Worm (Caenorhabditis elegans) whole organism, mixed stage, embryonic: Measurements from ENCODE around the gene str-253.
"Not testable (repeated sequence)": the region's sequence is repeated elsewhere in the genome, so short reads cannot be mapped to it uniquely, and the experiment has no call there.

Experiments
- M03D4.4 ChIP-seq: sonication (generic microtip); optimal IDR thresholded peaks from 2 replicates; lab custom pipeline; 2017; ENCODE audit warnings: mild to moderate bottlenecking, missing genetic modification characterization, missing compliant biosample characterization
- blmp-1 ChIP-seq: fragments of 150-350 bp; optimal IDR thresholded peaks from 2 replicates; lab custom pipeline; 2014; ENCODE audit warnings: missing biosample characterization, missing genetic modification characterization
- ceh-39 ChIP-seq: fragments of 150-350 bp; optimal IDR thresholded peaks from 2 replicates; lab custom pipeline; 2014; ENCODE audit warnings: missing biosample characterization, missing genetic modification characterization
- ceh-43 ChIP-seq: fragments of 200-800 bp; sonication (Bioruptor generic); optimal IDR thresholded peaks from 2 replicates; lab custom pipeline; 2018; ENCODE audit warnings: mild to moderate bottlenecking, missing genetic modification characterization, moderate library complexity, missing compliant biosample characterization
- ceh-83 ChIP-seq: fragments of 200-800 bp; sonication (Bioruptor generic); optimal IDR thresholded peaks from 2 replicates; lab custom pipeline; 2018; ENCODE audit warnings: mild to moderate bottlenecking, missing genetic modification characterization, missing compliant biosample characterization
- ces-1 ChIP-seq: fragments of 150-350 bp; optimal IDR thresholded peaks from 2 replicates; lab custom pipeline; 2014; ENCODE audit warnings: missing biosample characterization, missing genetic modification reagents, missing genetic modification characterization
- cnd-1 ChIP-seq: fragments of 200-800 bp; sonication (Bioruptor generic); optimal IDR thresholded peaks from 2 replicates; lab custom pipeline; 2018; ENCODE audit warnings: mild to moderate bottlenecking, missing genetic modification characterization, missing compliant biosample characterization
- drap-1 ChIP-seq: fragments of 200-800 bp; sonication (Bioruptor generic); optimal IDR thresholded peaks from 3 replicates; lab custom pipeline; 2018; ENCODE audit warnings: mild to moderate bottlenecking, missing genetic modification characterization, missing compliant biosample characterization
- elt-1 ChIP-seq: sonication (generic microtip); optimal IDR thresholded peaks from 2 replicates; lab custom pipeline; 2017; ENCODE audit warnings: missing genetic modification characterization, mild to moderate bottlenecking, missing compliant biosample characterization, antibody characterized with exemption, moderate library complexity, borderline replicate concordance; ENCODE audit not compliant: insufficient read depth
- elt-3 ChIP-seq: fragments of 150-350 bp; optimal IDR thresholded peaks from 2 replicates; lab custom pipeline; 2014; ENCODE audit warnings: missing biosample characterization, missing genetic modification characterization
- flh-1 ChIP-seq: fragments of 200-800 bp; sonication (Bioruptor generic); optimal IDR thresholded peaks from 2 replicates; lab custom pipeline; 2018; ENCODE audit warnings: mild to moderate bottlenecking, missing genetic modification characterization, moderate library complexity, missing compliant biosample characterization
- hlh-1 ChIP-seq: fragments of 150-350 bp; optimal IDR thresholded peaks from 2 replicates; lab custom pipeline; 2014; ENCODE audit warnings: missing biosample characterization, missing genetic modification reagents, missing genetic modification characterization
- lin-13 ChIP-seq: fragments of 150-350 bp; optimal IDR thresholded peaks from 2 replicates; lab custom pipeline; 2014; ENCODE audit warnings: missing biosample characterization, missing genetic modification characterization
- lin-32 ChIP-seq: fragments of 200-800 bp; sonication (Bioruptor generic); optimal IDR thresholded peaks from 2 replicates; lab custom pipeline; 2018; ENCODE audit warnings: mild to moderate bottlenecking, missing genetic modification characterization, missing compliant biosample characterization
- lsy-2 ChIP-seq: fragments of 150-350 bp; optimal IDR thresholded peaks from 2 replicates; lab custom pipeline; 2014; ENCODE audit warnings: missing biosample characterization, missing genetic modification characterization
- mab-5 ChIP-seq: fragments of 150-350 bp; optimal IDR thresholded peaks from 2 replicates; lab custom pipeline; 2014; ENCODE audit warnings: missing biosample characterization, missing genetic modification characterization
- nhr-12 ChIP-seq: fragments of 150-350 bp; optimal IDR thresholded peaks from 2 replicates; lab custom pipeline; 2014; ENCODE audit warnings: missing biosample characterization, missing genetic modification characterization
- nhr-2 ChIP-seq: fragments of 150-350 bp; optimal IDR thresholded peaks from 2 replicates; lab custom pipeline; 2014; ENCODE audit warnings: missing biosample characterization, missing genetic modification characterization
- nhr-237 ChIP-seq: fragments of 150-350 bp; optimal IDR thresholded peaks from 2 replicates; lab custom pipeline; 2014; ENCODE audit warnings: missing biosample characterization, missing genetic modification characterization
- nhr-28 ChIP-seq: fragments of 150-350 bp; optimal IDR thresholded peaks from 2 replicates; lab custom pipeline; 2014; ENCODE audit warnings: missing biosample characterization, missing genetic modification characterization
- nhr-76 ChIP-seq: sonication (generic microtip); optimal IDR thresholded peaks from 2 replicates; lab custom pipeline; 2017; ENCODE audit warnings: missing biosample characterization, missing genetic modification characterization
- pha-4 ChIP-seq: fragments of 150-350 bp; optimal IDR thresholded peaks from 2 replicates; lab custom pipeline; 2018; ENCODE audit warnings: missing biosample characterization, missing genetic modification reagents, missing genetic modification characterization
- sem-2 ChIP-seq: fragments of 200-800 bp; sonication (Bioruptor generic); optimal IDR thresholded peaks from 2 replicates; lab custom pipeline; 2018; ENCODE audit warnings: mild to moderate bottlenecking, missing genetic modification characterization, missing compliant biosample characterization
- snpc-4 ChIP-seq: fragments of 150-350 bp; optimal IDR thresholded peaks from 2 replicates; lab custom pipeline; 2014; ENCODE audit warnings: missing biosample characterization, missing genetic modification characterization
- sptf-1 ChIP-seq: sonication (generic microtip); optimal IDR thresholded peaks from 2 replicates; lab custom pipeline; 2017; ENCODE audit warnings: mild to moderate bottlenecking, missing genetic modification characterization, moderate library complexity, missing compliant biosample characterization
- tbx-8 ChIP-seq: fragments of 200-800 bp; sonication (Bioruptor generic); optimal IDR thresholded peaks from 2 replicates; lab custom pipeline; 2018; ENCODE audit warnings: mild to moderate bottlenecking, missing genetic modification characterization, moderate library complexity, missing compliant biosample characterization
- unc-120 ChIP-seq: sonication (generic microtip); optimal IDR thresholded peaks from 2 replicates; lab custom pipeline; 2017; ENCODE audit warnings: missing genetic modification characterization, missing compliant biosample characterization; ENCODE audit not compliant: poor library complexity, severe bottlenecking
- unc-39 ChIP-seq: fragments of 150-350 bp; optimal IDR thresholded peaks from 2 replicates; lab custom pipeline; 2014; ENCODE audit warnings: missing biosample characterization, missing genetic modification characterization
- zip-8 ChIP-seq: fragments of 150-350 bp; optimal IDR thresholded peaks from 2 replicates; lab custom pipeline; 2014; ENCODE audit warnings: missing biosample characterization, missing genetic modification characterization
- ztf-11 ChIP-seq: fragments of 150-350 bp; optimal IDR thresholded peaks from 2 replicates; lab custom pipeline; 2014; ENCODE audit warnings: missing biosample characterization, missing genetic modification characterization

Gene str-253

ce11 chrV:2264455-2264854 is 10.1 kb upstream of the str-253 start, which contains the start of gene nhr-183:
nhr-183 (minus strand) TSS chrV:2264634.
- TF ChIP-seq mab-5 (tag; lab: Kevin White, UChicago) (no peak), ceh-39 (tag; lab: Kevin White, UChicago) (no peak), flh-1 (GFP tag; lab: Kevin White, UChicago) (no peak), zip-8 (tag; lab: Kevin White, UChicago) (no peak), blmp-1 (no peak), nhr-28 (tag; lab: Kevin White, UChicago) (no peak), drap-1 (GFP tag; lab: Kevin White, UChicago) (no peak), nhr-76 (tag; lab: Kevin White, UChicago) (no peak), snpc-4 (no peak), lin-13 (tag; lab: Kevin White, UChicago) (no peak), tbx-8 (no peak), ces-1 (GFP tag; lab: Kevin White, UChicago) (no peak), nhr-2 (tag; lab: Kevin White, UChicago) (no peak)

- TF ChIP-seq lin-13 (tag; lab: Kevin White, UChicago) (no peak), blmp-1 (no peak), lsy-2 (tag; lab: Kevin White, UChicago) (no peak), nhr-12 (tag; lab: Kevin White, UChicago) (no peak), ztf-11 (tag; lab: Kevin White, UChicago) (no peak), ceh-83 (GFP tag; lab: Kevin White, UChicago) (no peak), ces-1 (GFP tag; lab: Kevin White, UChicago) (no peak), nhr-28 (tag; lab: Kevin White, UChicago) (no peak), M03D4.4 (tag; lab: Kevin White, UChicago) (no peak), sem-2 (GFP tag; lab: Kevin White, UChicago) (no peak), nhr-2 (tag; lab: Kevin White, UChicago) (no peak), sptf-1 (tag; lab: Kevin White, UChicago) (no peak)
These were observed 6.3 kb upstream of the str-253 start, which contains the start of gene F41B5.12 for ce11 chrV:2260660-2261059. F41B5.12 (plus strand) TSS chrV:2260960.

- TF ChIP-seq flh-1 (GFP tag; lab: Kevin White, UChicago) (no peak), snpc-4 (no peak), pha-4 (tag; lab: Kevin White, UChicago) (peak; percentile 75), nhr-237 (tag; lab: Kevin White, UChicago) (no peak), tbx-8 (no peak), lin-13 (tag; lab: Kevin White, UChicago) (no peak)
- TF ChIP-seq, all 35 proteins: peak for 1
These were observed 5.3 kb upstream of the str-253 start, which contains the start of gene nhr-182 for ce11 chrV:2259750-2260149. nhr-182 (minus strand) TSS chrV:2259927.

ce11 chrV:2255191-2255590 is 788 bp upstream of the str-253 start, which contains the start of gene F41B5.1:
F41B5.1 (plus strand) TSS chrV:2255533.
- TF ChIP-seq M03D4.4 (tag; lab: Kevin White, UChicago); ceh-83 (GFP tag; lab: Kevin White, UChicago); zip-8 (tag; lab: Kevin White, UChicago): not testable (repeated sequence)

ce11 chrV:2251774-2252173 is 2.6 kb downstream of the str-253 start:
- TF ChIP-seq nhr-237 (tag; lab: Kevin White, UChicago): no peak
- TF ChIP-seq unc-120: no peak
- no peak for TF ChIP-seq nhr-2 (tag; lab: Kevin White, UChicago)
- no peak for TF ChIP-seq drap-1 (GFP tag; lab: Kevin White, UChicago)
- TF ChIP-seq elt-1 (tag; lab: Kevin White, UChicago): no peak
- no peak for TF ChIP-seq hlh-1 (tag; lab: Kevin White, UChicago)
- TF ChIP-seq ceh-39 (tag; lab: Kevin White, UChicago): no peak
- no peak for TF ChIP-seq blmp-1
- TF ChIP-seq cnd-1 (tag; lab: Kevin White, UChicago): no peak
- TF ChIP-seq sptf-1 (tag; lab: Kevin White, UChicago): no peak
- TF ChIP-seq unc-39 (tag; lab: Kevin White, UChicago): no peak

ce11 chrV:2250126-2250590 is 4.2 kb downstream of the str-253 start, which contains the start of gene cyp-33C7:
cyp-33C7 (plus strand) TSS chrV:2250540.
- no peak for TF ChIP-seq ceh-83 (GFP tag; lab: Kevin White, UChicago)
- no peak for TF ChIP-seq nhr-2 (tag; lab: Kevin White, UChicago)
- TF ChIP-seq sem-2 (GFP tag; lab: Kevin White, UChicago): no peak
- TF ChIP-seq elt-3: no peak
- TF ChIP-seq ceh-39 (tag; lab: Kevin White, UChicago): no peak
- TF ChIP-seq M03D4.4 (tag; lab: Kevin White, UChicago): no peak
- TF ChIP-seq hlh-1 (tag; lab: Kevin White, UChicago): no peak
- no peak for TF ChIP-seq elt-1 (tag; lab: Kevin White, UChicago)
- no peak for TF ChIP-seq unc-39 (tag; lab: Kevin White, UChicago)
- TF ChIP-seq mab-5 (tag; lab: Kevin White, UChicago): no peak
- no peak for TF ChIP-seq pha-4 (tag; lab: Kevin White, UChicago)
- no peak for TF ChIP-seq ceh-43
- no peak for TF ChIP-seq lin-32 (GFP tag; lab: Kevin White, UChicago)
- TF ChIP-seq nhr-76 (tag; lab: Kevin White, UChicago): no peak
- TF ChIP-seq tbx-8: no peak
